Worm (Caenorhabditis elegans) whole organism, mixed stage, embryonic: ENCODE data around the gene Y26E6A.2.

ENCODE experiments used
- ceh-39 ChIP-seq: fragments of 150-350 bp; optimal IDR thresholded peaks from 2 replicates; lab custom pipeline; 2014; ENCODE audit warnings: missing biosample characterization, missing genetic modification characterization
- ces-1 ChIP-seq: fragments of 150-350 bp; optimal IDR thresholded peaks from 2 replicates; lab custom pipeline; 2014; ENCODE audit warnings: missing biosample characterization, missing genetic modification reagents, missing genetic modification characterization
- nhr-28 ChIP-seq: fragments of 150-350 bp; optimal IDR thresholded peaks from 2 replicates; lab custom pipeline; 2014; ENCODE audit warnings: missing biosample characterization, missing genetic modification characterization
- nhr-76 ChIP-seq: sonication (generic microtip); optimal IDR thresholded peaks from 2 replicates; lab custom pipeline; 2017; ENCODE audit warnings: missing biosample characterization, missing genetic modification characterization

DNA sequence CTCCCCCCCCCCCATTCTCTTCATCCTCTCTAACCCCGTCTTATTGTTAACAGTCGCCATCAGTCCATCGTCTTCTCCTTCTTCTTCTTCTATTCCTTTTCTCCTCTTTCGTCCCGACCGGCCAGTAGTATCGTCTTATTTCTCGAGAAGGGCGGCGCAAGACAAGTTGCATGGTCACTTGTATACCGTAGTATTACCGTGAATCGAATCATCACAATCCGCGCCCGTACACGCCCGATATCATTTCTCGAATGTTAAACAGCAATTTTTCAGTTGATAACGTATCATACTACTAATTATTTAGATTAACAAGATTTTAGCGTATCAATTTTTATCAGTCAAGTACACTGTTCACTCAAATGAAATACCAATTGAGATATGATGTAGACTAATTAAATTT is 23.7 kb upstream of the Y26E6A.2 start:
- TF ChIP-seq ces-1 (GFP tag; lab: Kevin White, UChicago): no peak
- TF ChIP-seq nhr-28 (tag; lab: Kevin White, UChicago): no peak
- no peak for TF ChIP-seq nhr-76
- no peak for TF ChIP-seq ceh-39 (tag; lab: Kevin White, UChicago)
